Worm (Caenorhabditis elegans) whole organism, L4 larva: Measurements from ENCODE around the gene dnc-2.

ENCODE experiments used
- D1046.2 ChIP-seq: fragments of 200-800 bp; sonication (Bioruptor generic); IDR thresholded peaks from 2 replicates; pipeline ENCODE4 v1.3.6; 2022; ENCODE audit warnings: missing genetic modification characterization, missing compliant biosample characterization
- F26F4.8 ChIP-seq: fragments of 200-800 bp; sonication (Bioruptor generic); conservative IDR thresholded peaks from 2 replicates; pipeline ENCODE4 v1.3.6; 2022; ENCODE audit warnings: missing genetic modification characterization, missing compliant biosample characterization
- R02D3.7 ChIP-seq: fragments of 150-350 bp; sonication (generic microtip); optimal IDR thresholded peaks from 3 replicates; lab custom pipeline; 2014; ENCODE audit warnings: missing biosample characterization, missing genetic modification characterization
- Y105C5A.15 ChIP-seq: fragments of 200-800 bp; sonication (Bioruptor generic); IDR thresholded peaks from 2 replicates; pipeline ENCODE4 v1.3.6; 2022; ENCODE audit warnings: missing genetic modification characterization, missing compliant biosample characterization
- Y48G9A.11 ChIP-seq: fragments of 200-800 bp; sonication (Bioruptor generic); IDR thresholded peaks from 2 replicates; pipeline ENCODE4 v1.3.6; 2022; ENCODE audit warnings: missing genetic modification reagents, missing genetic modification characterization, missing compliant biosample characterization
- ZK337.2 ChIP-seq: fragments of 200-800 bp; sonication (Bioruptor generic); IDR thresholded peaks from 2 replicates; pipeline ENCODE4 v1.3.6; 2022; ENCODE audit warnings: missing genetic modification reagents, missing genetic modification characterization, missing compliant biosample characterization
- ceh-44 ChIP-seq: fragments of 200-800 bp; sonication (Bioruptor generic); IDR thresholded peaks from 2 replicates; pipeline ENCODE4 v1.3.6; 2022; ENCODE audit warnings: missing genetic modification reagents, missing genetic modification characterization, missing compliant biosample characterization
- ceh-62 ChIP-seq: sonication (generic microtip); optimal IDR thresholded peaks from 2 replicates; lab custom pipeline; 2017; ENCODE audit warnings: missing biosample characterization, missing genetic modification characterization
- ceh-82 ChIP-seq: sonication (generic microtip); optimal IDR thresholded peaks from 2 replicates; lab custom pipeline; 2017; ENCODE audit warnings: missing biosample characterization, missing genetic modification characterization
- daf-12 ChIP-seq: fragments of 150-350 bp; optimal IDR thresholded peaks from 2 replicates; lab custom pipeline; 2014; ENCODE audit warnings: missing biosample characterization, missing genetic modification reagents, missing genetic modification characterization
- dmd-9 ChIP-seq: fragments of 200-800 bp; sonication (Bioruptor generic); IDR thresholded peaks from 2 replicates; pipeline ENCODE4 v1.3.6; 2022; ENCODE audit warnings: missing genetic modification reagents, missing genetic modification characterization, missing compliant biosample characterization
- dpl-1 ChIP-seq: fragments of 150-350 bp; optimal IDR thresholded peaks from 2 replicates; lab custom pipeline; 2014; ENCODE audit warnings: missing biosample characterization, missing genetic modification reagents, missing genetic modification characterization
- duxl-1 ChIP-seq: sonication (generic microtip); optimal IDR thresholded peaks from 2 replicates; lab custom pipeline; 2016; ENCODE audit warnings: mild to moderate bottlenecking, missing genetic modification characterization, moderate library complexity, missing compliant biosample characterization; ENCODE audit not compliant: poor library complexity
- egl-27 ChIP-seq: sonication (generic microtip); optimal IDR thresholded peaks from 3 replicates; lab custom pipeline; 2017; ENCODE audit warnings: missing biosample characterization, missing genetic modification reagents, missing genetic modification characterization
- fkh-10 ChIP-seq: fragments of 150-350 bp; optimal IDR thresholded peaks from 2 replicates; lab custom pipeline; 2014; ENCODE audit warnings: missing biosample characterization, missing genetic modification reagents, missing genetic modification characterization
- fos-1 ChIP-seq: fragments of 150-350 bp; optimal IDR thresholded peaks from 2 replicates; lab custom pipeline; 2014; ENCODE audit warnings: missing biosample characterization, missing genetic modification characterization
- hif-1 ChIP-seq, 2 experiments: sonication (generic microtip); optimal IDR thresholded peaks; 2 replicates each; lab custom pipeline; 2016 to 2017; ENCODE audit warnings: missing compliant biosample characterization in 2 of 2, missing genetic modification characterization in 2 of 2, missing genetic modification reagents in 2 of 2, missing genotype in 2 of 2, mild to moderate bottlenecking in 1 of 2
- hlh-11 ChIP-seq: fragments of 200-800 bp; sonication (Bioruptor generic); optimal IDR thresholded peaks from 2 replicates; lab custom pipeline; 2018; ENCODE audit warnings: mild to moderate bottlenecking, missing genetic modification characterization, missing compliant biosample characterization
- hlh-30 ChIP-seq: sonication (generic microtip); optimal IDR thresholded peaks from 2 replicates; lab custom pipeline; 2017; ENCODE audit warnings: antibody characterized with exemption, mild to moderate bottlenecking, missing genetic modification characterization, missing compliant biosample characterization; ENCODE audit not compliant: insufficient read depth
- hmg-1.1 ChIP-seq: fragments of 200-800 bp; sonication (Bioruptor generic); IDR thresholded peaks from 2 replicates; pipeline ENCODE4 v1.3.6; 2022; ENCODE audit warnings: missing genetic modification reagents, missing genetic modification characterization, missing compliant biosample characterization
- lin-1 ChIP-seq: fragments of 200-800 bp; sonication (Bioruptor generic); IDR thresholded peaks from 2 replicates; pipeline ENCODE4 v1.3.6; 2022; ENCODE audit warnings: missing genetic modification reagents, missing genetic modification characterization, missing compliant biosample characterization
- lin-15B ChIP-seq: fragments of 150-350 bp; sonication (generic microtip); optimal IDR thresholded peaks from 3 replicates; lab custom pipeline; 2014; ENCODE audit warnings: missing biosample characterization, missing genetic modification characterization
- lin-29 ChIP-seq: fragments of 200-800 bp; sonication (Bioruptor generic); IDR thresholded peaks from 2 replicates; pipeline ENCODE4 v1.3.6; 2022; ENCODE audit warnings: missing genetic modification reagents, missing genetic modification characterization, missing compliant biosample characterization
- lin-38 ChIP-seq: fragments of 200-800 bp; sonication (Bioruptor generic); IDR thresholded peaks from 2 replicates; pipeline ENCODE4 v1.3.6; 2022; ENCODE audit warnings: missing genetic modification reagents, missing genetic modification characterization, missing compliant biosample characterization
- madf-5 ChIP-seq, 2 experiments: fragments of 200-800 bp; sonication (Bioruptor generic); IDR thresholded peaks; 2 replicates each; pipeline ENCODE4 v1.3.6; 2022; ENCODE audit warnings: missing compliant biosample characterization in 2 of 2, missing genetic modification characterization in 2 of 2
- mdt-29 ChIP-seq: fragments of 200-800 bp; sonication (Bioruptor generic); IDR thresholded peaks from 2 replicates; pipeline ENCODE4 v1.3.6; 2022; ENCODE audit warnings: missing genetic modification reagents, missing genetic modification characterization, missing compliant biosample characterization
- mep-1 ChIP-seq: fragments of 150-350 bp; sonication (generic microtip); optimal IDR thresholded peaks from 3 replicates; lab custom pipeline; 2014; ENCODE audit warnings: missing biosample characterization, missing genetic modification characterization
- mes-2 ChIP-seq: sonication (generic microtip); optimal IDR thresholded peaks from 2 replicates; lab custom pipeline; 2016; ENCODE audit warnings: missing genotype, mild to moderate bottlenecking, missing genetic modification characterization, missing compliant biosample characterization; ENCODE audit not compliant: poor library complexity, severe bottlenecking
- mxl-3 ChIP-seq: fragments of 200-800 bp; sonication (Bioruptor generic); optimal IDR thresholded peaks from 2 replicates; lab custom pipeline; 2018; ENCODE audit warnings: mild to moderate bottlenecking, missing genetic modification characterization, missing compliant biosample characterization
- nhr-102 ChIP-seq: sonication (generic microtip); optimal IDR thresholded peaks from 2 replicates; lab custom pipeline; 2016; ENCODE audit warnings: mild to moderate bottlenecking, missing genetic modification characterization, moderate library complexity, missing compliant biosample characterization
- nhr-28 ChIP-seq: fragments of 150-350 bp; optimal IDR thresholded peaks from 2 replicates; lab custom pipeline; 2014; ENCODE audit warnings: missing biosample characterization, missing genetic modification characterization
- nhr-41 ChIP-seq: fragments of 200-800 bp; sonication (Bioruptor generic); IDR thresholded peaks from 2 replicates; pipeline ENCODE4 v1.3.6; 2022; ENCODE audit warnings: missing genetic modification reagents, missing genetic modification characterization, missing compliant biosample characterization
- nhr-42 ChIP-seq: fragments of 200-800 bp; sonication (Bioruptor generic); IDR thresholded peaks from 2 replicates; pipeline ENCODE4 v1.3.6; 2022; ENCODE audit warnings: missing genetic modification characterization, missing compliant biosample characterization
- nhr-48 ChIP-seq: sonication (generic microtip); optimal IDR thresholded peaks from 2 replicates; lab custom pipeline; 2016; ENCODE audit warnings: mild to moderate bottlenecking, missing genetic modification characterization, missing compliant biosample characterization
- nhr-76 ChIP-seq: fragments of 150-350 bp; optimal IDR thresholded peaks from 2 replicates; lab custom pipeline; 2014; ENCODE audit warnings: missing biosample characterization, missing genetic modification characterization
- nhr-77 ChIP-seq: fragments of 150-350 bp; optimal IDR thresholded peaks from 2 replicates; lab custom pipeline; 2014; ENCODE audit warnings: missing biosample characterization, missing genetic modification characterization
- pha-4 ChIP-seq, 2 experiments: fragments of 150-350 bp in 1 of 2; fragments of 200-800 bp in 1 of 2; sonication (Bioruptor generic) in 1 of 2; IDR thresholded peaks in 1 of 2; optimal IDR thresholded peaks in 1 of 2; 2 replicates each; pipeline versions ENCODE4 v1.3.6 to Lab custom; 2014 to 2022; ENCODE audit warnings: missing genetic modification characterization in 2 of 2, missing genetic modification reagents in 2 of 2, missing biosample characterization in 1 of 2, missing compliant biosample characterization in 1 of 2
- saeg-2 ChIP-seq: fragments of 200-800 bp; sonication (Bioruptor generic); IDR thresholded peaks from 2 replicates; pipeline ENCODE4 v1.3.6; 2022; ENCODE audit warnings: missing genetic modification reagents, missing genetic modification characterization, missing compliant biosample characterization
- set-16 ChIP-seq: fragments of 200-800 bp; sonication (Bioruptor generic); IDR thresholded peaks from 2 replicates; pipeline ENCODE4 v1.3.6; 2022; ENCODE audit warnings: missing genetic modification reagents, missing genetic modification characterization, missing compliant biosample characterization
- skn-1 ChIP-seq: fragments of 150-350 bp; optimal IDR thresholded peaks from 2 replicates; lab custom pipeline; 2014; ENCODE audit warnings: missing biosample characterization, missing genetic modification characterization
- snpc-1.2 ChIP-seq: fragments of 200-800 bp; sonication (Bioruptor generic); IDR thresholded peaks from 2 replicates; pipeline ENCODE4 v1.3.6; 2022; ENCODE audit warnings: missing genetic modification reagents, missing genetic modification characterization, missing compliant biosample characterization
- snpc-4 ChIP-seq: fragments of 150-350 bp; optimal IDR thresholded peaks from 2 replicates; lab custom pipeline; 2014; ENCODE audit warnings: missing biosample characterization, missing genetic modification characterization
- spr-1 ChIP-seq: sonication (generic microtip); optimal IDR thresholded peaks from 2 replicates; lab custom pipeline; 2016; ENCODE audit warnings: mild to moderate bottlenecking, missing genetic modification characterization, missing compliant biosample characterization
- spr-3 ChIP-seq: fragments of 200-800 bp; sonication (Bioruptor generic); optimal IDR thresholded peaks from 2 replicates; lab custom pipeline; 2018; ENCODE audit warnings: mild to moderate bottlenecking, missing genetic modification characterization, missing compliant biosample characterization
- tag-97 ChIP-seq: fragments of 200-800 bp; sonication (Bioruptor generic); IDR thresholded peaks from 2 replicates; pipeline ENCODE4 v1.3.6; 2022; ENCODE audit warnings: missing genetic modification characterization, missing compliant biosample characterization
- tra-1 ChIP-seq: fragments of 200-800 bp; sonication (Bioruptor generic); IDR thresholded peaks from 2 replicates; pipeline ENCODE4 v1.3.6; 2022; ENCODE audit warnings: missing genetic modification reagents, missing genetic modification characterization, missing compliant biosample characterization
- unc-39 ChIP-seq: sonication (generic microtip); optimal IDR thresholded peaks from 2 replicates; lab custom pipeline; 2017; ENCODE audit warnings: missing biosample characterization, missing genetic modification characterization
- unc-62 ChIP-seq, 3 experiments: fragments of 150-350 bp in 1 of 3; sonication (generic microtip); optimal IDR thresholded peaks in 2 of 3; peaks in 1 of 3; 1 replicate in 1 of 3; 2 replicates in 2 of 3; lab custom pipeline; 2014 to 2017; ENCODE audit warnings: missing biosample characterization in 3 of 3, missing genetic modification characterization in 3 of 3, missing genetic modification reagents in 3 of 3, missing genotype in 1 of 3
- zfp-2 ChIP-seq: sonication (generic microtip); optimal IDR thresholded peaks from 2 replicates; lab custom pipeline; 2016; ENCODE audit warnings: mild to moderate bottlenecking, missing genetic modification characterization, missing compliant biosample characterization
- zfp-3 ChIP-seq: fragments of 200-800 bp; sonication (Bioruptor generic); conservative IDR thresholded peaks from 2 replicates; pipeline ENCODE4 v1.3.6; 2022; ENCODE audit warnings: missing genetic modification reagents, missing genetic modification characterization, missing compliant biosample characterization
- ztf-7 ChIP-seq: fragments of 150-350 bp; optimal IDR thresholded peaks from 2 replicates; lab custom pipeline; 2014; ENCODE audit warnings: missing biosample characterization, missing genetic modification characterization

dnc-2 gene

ce11 chrIII:5949817-5950216 is 24.3 kb upstream of the dnc-2 start:
- TF ChIP-seq nhr-77 (tag; lab: Kevin White, UChicago) (no peak), pha-4 (GFP tag; IDR thresholded peaks at IDR 0.05; lab: Robert Waterston, UW) (peak; percentile 42; the same call in 1 of the 2 replicates), pha-4 (tag; optimal IDR thresholded peaks at IDR 0.05; lab: Kevin White, UChicago) (no peak), D1046.2 (GFP tag; lab: Robert Waterston, UW) (no peak), daf-12 (tag; lab: Kevin White, UChicago) (no peak), spr-3 (GFP tag; lab: Kevin White, UChicago) (no peak), ceh-44 (GFP tag; lab: Robert Waterston, UW) (no peak), hif-1 (tag; optimal IDR thresholded peaks at IDR 0.05; lab: Kevin White, UChicago) (peak in 1 of 2 experiments; percentile 16), F26F4.8 (GFP tag; lab: Robert Waterston, UW) (no peak), lin-38 (GFP tag; lab: Robert Waterston, UW) (no peak; the same call in 1 of the 2 replicates), spr-1 (tag; lab: Kevin White, UChicago) (no peak), hmg-1.1 (GFP tag; lab: Robert Waterston, UW) (peak; percentile 59), fkh-10 (GFP tag; lab: Kevin White, UChicago) (peak; percentile 76), mes-2 (tag; lab: Kevin White, UChicago) (peak; percentile 20), set-16 (GFP tag; lab: Robert Waterston, UW) (peak; percentile 48; the same call in 1 of the 2 replicates), nhr-28 (tag; lab: Kevin White, UChicago) (no peak), duxl-1 (tag; lab: Kevin White, UChicago) (no peak), egl-27 (tag; lab: Kevin White, UChicago) (no peak), nhr-102 (tag; lab: Kevin White, UChicago) (no peak), mxl-3 (no peak), zfp-2 (tag; lab: Kevin White, UChicago) (no peak), madf-5 (GFP tag; IDR thresholded peaks at IDR 0.05; lab: Robert Waterston, UW) (no peak), dpl-1 (GFP tag; lab: Kevin White, UChicago) (no peak), tra-1 (GFP tag; lab: Robert Waterston, UW) (no peak), nhr-76 (no peak), ceh-62 (tag; lab: Kevin White, UChicago) (no peak), dmd-9 (GFP tag; lab: Robert Waterston, UW) (no peak), mdt-29 (GFP tag; lab: Robert Waterston, UW) (no peak), ceh-82 (tag; lab: Kevin White, UChicago) (no peak), nhr-41 (GFP tag; lab: Robert Waterston, UW) (no peak), zfp-3 (no peak), nhr-42 (GFP tag; lab: Robert Waterston, UW) (no peak), snpc-4 (tag; lab: Kevin White, UChicago) (no peak), fos-1 (tag; lab: Kevin White, UChicago) (no peak), Y105C5A.15 (GFP tag; lab: Robert Waterston, UW) (no peak), saeg-2 (GFP tag; lab: Robert Waterston, UW) (no peak), R02D3.7 (tag; lab: Kevin White, UChicago) (no peak), ZK337.2 (GFP tag; lab: Robert Waterston, UW) (no peak), lin-15B (tag; lab: Kevin White, UChicago) (no peak), ztf-7 (no peak), mep-1 (tag; lab: Kevin White, UChicago) (peak; percentile 54), hlh-30 (peak; percentile 2), snpc-1.2 (GFP tag; lab: Robert Waterston, UW) (no peak), nhr-48 (no peak), lin-1 (no peak), unc-62 (GFP tag; optimal IDR thresholded peaks at IDR 0.05 in 1 of 2; lab: Kevin White, UChicago) (peak in 1 of 2 experiments; percentile 94), unc-62 (tag; optimal IDR thresholded peaks at IDR 0.05; lab: Kevin White, UChicago) (no peak), skn-1 (tag; lab: Kevin White, UChicago) (no peak), unc-39 (tag; lab: Kevin White, UChicago) (no peak), tag-97 (GFP tag; lab: Robert Waterston, UW) (no peak), lin-29 (GFP tag; lab: Robert Waterston, UW) (no peak), hlh-11 (tag; lab: Kevin White, UChicago) (peak; percentile 57), Y48G9A.11 (no peak)
